Fruit fly (Drosophila melanogaster) whole organism, pupa: ENCODE measurements around the gene CG7272.

ENCODE experiments used
- CG10348 ChIP-seq: fragments of 200-800 bp; sonication (Bioruptor generic); IDR thresholded peaks from 2 replicates; pipeline ENCODE4 v1.3.6; 2022; ENCODE audit warnings: missing biosample characterization, missing genetic modification characterization
- CG12605 ChIP-seq: fragments of 200-800 bp; sonication (Bioruptor generic); IDR thresholded peaks from 2 replicates; pipeline ENCODE4 v1.3.6; 2022; ENCODE audit warnings: missing biosample characterization, missing genetic modification characterization
- CG13204 ChIP-seq: fragments of 200-800 bp; sonication (Bioruptor generic); optimal IDR thresholded peaks from 2 replicates; lab custom pipeline; 2018; ENCODE audit warnings: missing biosample characterization, mild to moderate bottlenecking, missing genetic modification characterization, moderate library complexity
- CG14655 ChIP-seq: fragments of 200-800 bp; sonication (Bioruptor generic); optimal IDR thresholded peaks from 3 replicates; lab custom pipeline; 2017; ENCODE audit warnings: mild to moderate bottlenecking, missing biosample characterization, missing genetic modification reagents, missing genetic modification characterization
- CG15710 ChIP-seq: fragments of 200-800 bp; sonication (Bioruptor generic); optimal IDR thresholded peaks from 2 replicates; lab custom pipeline; 2018; ENCODE audit warnings: missing biosample characterization, mild to moderate bottlenecking, missing genetic modification characterization, moderate library complexity
- CG17806 ChIP-seq: fragments of 200-800 bp; sonication (Bioruptor generic); optimal IDR thresholded peaks from 2 replicates; lab custom pipeline; 2018; ENCODE audit warnings: missing biosample characterization, mild to moderate bottlenecking, missing genetic modification characterization, moderate library complexity
- CG32121 ChIP-seq: fragments of 200-800 bp; sonication (Bioruptor generic); IDR thresholded peaks from 2 replicates; pipeline ENCODE4 v1.3.6; 2022; ENCODE audit warnings: missing biosample characterization, missing genetic modification characterization
- CG34367 ChIP-seq: fragments of 200-800 bp; sonication (Bioruptor generic); optimal IDR thresholded peaks from 2 replicates; lab custom pipeline; 2018; ENCODE audit warnings: missing biosample characterization, mild to moderate bottlenecking, missing genetic modification characterization
- CG4496 ChIP-seq: fragments of 200-800 bp; sonication (Bioruptor generic); IDR thresholded peaks from 3 replicates; pipeline ENCODE4 v1.3.6; 2022; ENCODE audit warnings: missing biosample characterization, missing genetic modification characterization
- CG8159 ChIP-seq: fragments of 200-800 bp; sonication (Bioruptor generic); optimal IDR thresholded peaks from 3 replicates; lab custom pipeline; 2018; ENCODE audit warnings: missing biosample characterization, mild to moderate bottlenecking, missing genetic modification characterization, moderate library complexity
- CG8301 ChIP-seq: fragments of 200-800 bp; sonication (Bioruptor generic); optimal IDR thresholded peaks from 2 replicates; lab custom pipeline; 2018; ENCODE audit warnings: missing biosample characterization, mild to moderate bottlenecking, missing genetic modification characterization
- CG9948 ChIP-seq: fragments of 200-800 bp; sonication (Bioruptor generic); optimal IDR thresholded peaks from 2 replicates; lab custom pipeline; 2018; ENCODE audit warnings: missing biosample characterization, mild to moderate bottlenecking, missing genetic modification characterization, moderate library complexity
- D1 ChIP-seq: fragments of 200-800 bp; sonication (Bioruptor generic); optimal IDR thresholded peaks from 2 replicates; lab custom pipeline; 2018; ENCODE audit warnings: missing biosample characterization, mild to moderate bottlenecking, missing genetic modification characterization, moderate library complexity
- EcR ChIP-seq: fragments of 200-800 bp; sonication (Bioruptor generic); optimal IDR thresholded peaks from 3 replicates; lab custom pipeline; 2019; ENCODE audit warnings: missing biosample characterization, missing genetic modification characterization, mild to moderate bottlenecking, moderate library complexity, missing genetic modification reagents
- Ets98B ChIP-seq: fragments of 200-800 bp; sonication (Bioruptor generic); IDR thresholded peaks from 2 replicates; pipeline ENCODE4 v1.3.6; 2022; ENCODE audit warnings: missing biosample characterization, missing genetic modification characterization
- Pif1A ChIP-seq: fragments of 200-800 bp; sonication (Bioruptor generic); optimal IDR thresholded peaks from 3 replicates; lab custom pipeline; 2016; ENCODE audit warnings: missing biosample characterization, missing genetic modification characterization
- Pif1B ChIP-seq: fragments of 200-800 bp; sonication (Bioruptor generic); optimal IDR thresholded peaks from 3 replicates; lab custom pipeline; 2016; ENCODE audit warnings: missing biosample characterization, missing genetic modification characterization
- Snoo ChIP-seq: fragments of 200-800 bp; sonication (Bioruptor generic); optimal IDR thresholded peaks from 3 replicates; lab custom pipeline; 2017; ENCODE audit warnings: missing biosample characterization, mild to moderate bottlenecking, missing genetic modification characterization, inconsistent platforms
- fd96Ca ChIP-seq: fragments of 200-800 bp; sonication (Bioruptor generic); IDR thresholded peaks from 3 replicates; pipeline ENCODE4 v1.3.6; 2022; ENCODE audit warnings: missing biosample characterization, missing genetic modification characterization
- gl ChIP-seq: fragments of 200-800 bp; sonication (Bioruptor generic); optimal IDR thresholded peaks from 2 replicates; lab custom pipeline; 2018; ENCODE audit warnings: missing biosample characterization, mild to moderate bottlenecking, missing genetic modification characterization
- rn ChIP-seq: fragments of 200-800 bp; sonication (Bioruptor generic); IDR thresholded peaks from 2 replicates; pipeline ENCODE4 v1.3.6; 2022; ENCODE audit warnings: missing biosample characterization, missing genetic modification characterization

CG7272 gene

DNA sequence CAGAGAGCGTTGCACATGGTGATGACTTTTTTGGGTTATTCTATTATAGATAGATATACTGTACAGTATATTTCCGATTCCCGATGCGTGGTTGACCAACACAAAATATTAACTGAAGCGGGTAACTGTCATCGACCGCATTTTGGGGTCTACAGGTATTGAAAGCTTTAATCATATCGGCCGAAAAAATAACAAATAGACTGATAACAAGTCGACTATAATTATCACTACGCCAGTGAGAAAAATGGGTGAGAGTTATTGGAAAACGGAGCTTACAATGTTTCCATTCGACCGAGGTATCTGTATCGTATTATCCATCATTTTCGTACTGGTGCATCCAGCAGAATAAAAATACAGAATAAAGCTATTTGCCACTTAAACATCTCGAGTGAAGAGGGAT, 17.6 kb downstream of the CG7272 start:
- TF ChIP-seq Ets98B (GFP tag; lab: Robert Waterston, UW), result no peak
- TF ChIP-seq CG4496 (GFP tag; lab: Robert Waterston, UW), result no peak

DNA sequence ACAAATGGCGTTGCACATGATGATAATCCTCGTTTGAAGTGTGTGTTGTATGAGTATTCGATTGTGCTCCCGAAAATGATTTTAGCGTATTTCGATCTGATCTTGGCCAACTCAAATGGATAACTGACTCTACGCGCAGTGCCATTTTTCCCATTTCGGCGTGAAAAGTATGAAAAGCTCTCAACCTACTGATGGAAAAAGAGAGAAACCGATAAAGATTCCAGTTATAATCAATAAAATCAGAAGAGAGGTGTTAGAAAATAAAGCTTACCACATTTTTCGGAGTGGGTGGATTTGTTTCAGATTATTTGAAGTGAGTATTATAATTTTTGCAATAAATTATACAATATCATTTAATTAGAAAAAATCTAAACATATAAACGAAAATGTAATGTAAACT, 18.8 kb downstream of the CG7272 start, which contains the start of gene mex1:
TSS of gene mex1 (minus strand) at position 101 of the 400 bp plus-strand sequence.
- TF ChIP-seq CG10348 (GFP tag; lab: Robert Waterston, UW) (no peak), CG8301 (no peak), D1 (tag; lab: Kevin White, UChicago) (no peak), gl (tag; lab: Kevin White, UChicago) (no peak), CG32121 (no peak), Ets98B (GFP tag; lab: Robert Waterston, UW) (no peak), EcR (GFP tag; lab: Kevin White, UChicago) (no peak), CG12605 (GFP tag; lab: Robert Waterston, UW) (no peak), CG4496 (GFP tag; lab: Robert Waterston, UW) (no peak), CG34367 (tag; lab: Kevin White, UChicago) (no peak), Snoo (tag; lab: Kevin White, UChicago) (no peak), CG17806 (tag; lab: Kevin White, UChicago) (no peak), CG8159 (tag; lab: Kevin White, UChicago) (no peak), CG15710 (tag; lab: Kevin White, UChicago) (no peak)

DNA sequence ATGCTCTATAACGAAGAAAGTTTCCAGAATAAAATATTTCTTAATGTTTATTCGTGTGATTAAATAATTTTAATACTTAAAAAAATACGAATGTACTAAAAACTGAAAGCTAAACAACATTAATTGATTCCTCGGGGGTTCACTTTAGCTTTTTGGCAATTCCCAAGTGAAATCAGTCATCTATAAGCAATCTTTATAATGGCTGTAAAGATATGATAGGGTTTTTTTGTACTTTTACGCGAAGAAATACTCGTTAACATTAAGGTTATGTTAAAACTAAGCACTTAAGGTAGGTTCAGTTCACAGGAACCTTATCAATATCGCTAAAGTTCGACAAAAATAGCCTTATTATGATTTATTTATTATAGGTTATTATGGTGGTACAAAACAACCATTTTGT, 19.2 kb downstream of the CG7272 start:
- TF ChIP-seq CG12605 (GFP tag; lab: Robert Waterston, UW) (no peak), Ets98B (GFP tag; lab: Robert Waterston, UW) (no peak), CG17806 (tag; lab: Kevin White, UChicago) (no peak)

- TF ChIP-seq CG15710 (tag; lab: Kevin White, UChicago), result no peak
- no peak for TF ChIP-seq CG17806 (tag; lab: Kevin White, UChicago)
- no peak for TF ChIP-seq fd96Ca (GFP tag; lab: Robert Waterston, UW)
- no peak for TF ChIP-seq D1 (tag; lab: Kevin White, UChicago)
- no peak for TF ChIP-seq Pif1A (GFP tag; lab: Kevin White, UChicago)
- TF ChIP-seq CG13204, result no peak
- no peak for TF ChIP-seq CG14655 (GFP tag; lab: Kevin White, UChicago)
- TF ChIP-seq Pif1B (GFP tag; lab: Kevin White, UChicago), result no peak
- no peak for TF ChIP-seq EcR (GFP tag; lab: Kevin White, UChicago)
- TF ChIP-seq, all 21 proteins: peak for 0
These were observed 19.6 kb downstream of the CG7272 start, which contains the start of gene yellow-k for dm6 chr3L:15520320-15520719. Gene yellow-k, plus strand, starts transcription at chr3L:15520620.

dm6 chr3L:15523806-15524346, 23.1 kb downstream of the CG7272 start, which contains the start of gene CG7945:
Gene CG7945, minus strand, starts transcription at chr3L:15524137.
- TF ChIP-seq CG13204, result no peak
- TF ChIP-seq CG15710 (tag; lab: Kevin White, UChicago), result no peak
- TF ChIP-seq CG4496 (GFP tag; lab: Robert Waterston, UW), result no peak
- TF ChIP-seq D1 (tag; lab: Kevin White, UChicago), result no peak
- TF ChIP-seq CG34367 (tag; lab: Kevin White, UChicago), result no peak
- TF ChIP-seq rn, result no peak

DNA sequence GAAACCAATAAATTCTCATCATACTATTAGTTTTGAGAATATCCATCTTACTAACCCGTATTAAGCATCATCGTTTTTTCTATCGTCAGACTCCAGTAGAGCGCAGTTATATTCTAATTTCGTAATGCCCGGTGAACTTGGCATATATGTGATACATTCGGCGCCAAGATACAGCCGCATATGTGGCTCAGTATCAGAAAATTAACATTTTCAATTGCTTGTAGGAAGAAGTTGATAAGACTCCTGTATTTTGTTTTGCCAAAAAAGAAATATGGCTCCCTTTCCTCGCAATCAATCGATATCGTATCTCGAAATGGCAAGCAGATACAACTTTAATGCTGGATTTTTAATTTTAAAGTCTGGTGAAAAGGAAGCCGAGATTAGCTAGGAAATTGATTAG, 24.4 kb downstream of the CG7272 start, which contains the start of gene CG33986:
TSS of gene CG33986 (minus strand) at position 101 of the 400 bp plus-strand sequence.
- TF ChIP-seq rn, result no peak
- no peak for TF ChIP-seq CG13204
- no peak for TF ChIP-seq Snoo (tag; lab: Kevin White, UChicago)
- TF ChIP-seq CG34367 (tag; lab: Kevin White, UChicago), result no peak
- no peak for TF ChIP-seq CG4496 (GFP tag; lab: Robert Waterston, UW)
- TF ChIP-seq D1 (tag; lab: Kevin White, UChicago), result no peak
- no peak for TF ChIP-seq CG17806 (tag; lab: Kevin White, UChicago)
- TF ChIP-seq CG32121, result no peak
- TF ChIP-seq CG10348 (GFP tag; lab: Robert Waterston, UW), result no peak
- no peak for TF ChIP-seq fd96Ca (GFP tag; lab: Robert Waterston, UW)
- no peak for TF ChIP-seq EcR (GFP tag; lab: Kevin White, UChicago)
- no peak for TF ChIP-seq CG12605 (GFP tag; lab: Robert Waterston, UW)

- TF ChIP-seq CG4496 (GFP tag; lab: Robert Waterston, UW), result no peak
- no peak for TF ChIP-seq CG32121
- no peak for TF ChIP-seq CG17806 (tag; lab: Kevin White, UChicago)
- TF ChIP-seq Pif1A (GFP tag; lab: Kevin White, UChicago), result no peak
- no peak for TF ChIP-seq CG10348 (GFP tag; lab: Robert Waterston, UW)
- no peak for TF ChIP-seq EcR (GFP tag; lab: Kevin White, UChicago)
- no peak for TF ChIP-seq CG13204
- TF ChIP-seq CG9948 (tag; lab: Kevin White, UChicago), result no peak
- no peak for TF ChIP-seq gl (tag; lab: Kevin White, UChicago)
- TF ChIP-seq fd96Ca (GFP tag; lab: Robert Waterston, UW), result no peak
- no peak for TF ChIP-seq Ets98B (GFP tag; lab: Robert Waterston, UW)
- TF ChIP-seq CG34367 (tag; lab: Kevin White, UChicago), result no peak
- TF ChIP-seq Snoo (tag; lab: Kevin White, UChicago), result no peak
- no peak for TF ChIP-seq Pif1B (GFP tag; lab: Kevin White, UChicago)
- TF ChIP-seq CG8159 (tag; lab: Kevin White, UChicago), result no peak
These were observed 26.0 kb downstream of the CG7272 start, which contains the start of gene CG33985 for dm6 chr3L:15526712-15527111. Gene CG33985, minus strand, starts transcription at chr3L:15526812.
